Worm (Caenorhabditis elegans) whole organism, L1 larva: ENCODE data around the gene spv-1.

Experiments
- C04F5.9 ChIP-seq: sonication (generic microtip); optimal IDR thresholded peaks from 2 replicates; lab custom pipeline; 2016; ENCODE audit warnings: missing genetic modification characterization, missing compliant biosample characterization
- Y116A8C.19 ChIP-seq: sonication (generic microtip); optimal IDR thresholded peaks from 2 replicates; lab custom pipeline; 2016; ENCODE audit warnings: missing compliant biosample characterization, missing genetic modification characterization, borderline replicate concordance
- alr-1 ChIP-seq: fragments of 200-800 bp; sonication (Bioruptor generic); optimal IDR thresholded peaks from 2 replicates; lab custom pipeline; 2018; ENCODE audit warnings: borderline replicate concordance, mild to moderate bottlenecking, missing genetic modification characterization, missing compliant biosample characterization
- ceh-90 ChIP-seq: sonication (generic microtip); optimal IDR thresholded peaks from 2 replicates; lab custom pipeline; 2016; ENCODE audit warnings: missing genetic modification characterization, missing compliant biosample characterization
- dpl-1 ChIP-seq, 3 experiments: fragments of 150-350 bp in 2 of 3; sonication (generic microtip) in 1 of 3; optimal IDR thresholded peaks; 2 replicates each; lab custom pipeline; 2014 to 2017; ENCODE audit warnings: missing biosample characterization in 3 of 3, missing genetic modification characterization in 3 of 3, missing genetic modification reagents in 3 of 3
- dsc-1 ChIP-seq: sonication (generic microtip); optimal IDR thresholded peaks from 2 replicates; lab custom pipeline; 2016; ENCODE audit warnings: mild to moderate bottlenecking, missing genetic modification characterization, missing compliant biosample characterization
- efl-1 ChIP-seq, 4 experiments: fragments of 150-350 bp; optimal IDR thresholded peaks in 3 of 4; peaks in 1 of 4; 1 replicate in 1 of 4; 2 replicates in 3 of 4; lab custom pipeline; 2014; ENCODE audit warnings: missing biosample characterization in 2 of 4, missing genetic modification characterization in 2 of 4, missing genetic modification reagents in 2 of 4
- efl-3 ChIP-seq: fragments of 200-800 bp; sonication (Bioruptor generic); optimal IDR thresholded peaks from 2 replicates; lab custom pipeline; 2018; ENCODE audit warnings: mild to moderate bottlenecking, missing genetic modification characterization, missing compliant biosample characterization
- egl-13 ChIP-seq: sonication (generic microtip); optimal IDR thresholded peaks from 2 replicates; lab custom pipeline; 2016; ENCODE audit warnings: missing genotype, missing genetic modification reagents, missing genetic modification characterization, missing compliant biosample characterization
- egl-27 ChIP-seq, 2 experiments: fragments of 150-350 bp in 1 of 2; sonication (generic microtip); optimal IDR thresholded peaks; 3 replicates each; lab custom pipeline; 2017 to 2018; ENCODE audit warnings: missing biosample characterization in 2 of 2, missing genetic modification characterization in 2 of 2, missing genetic modification reagents in 2 of 2
- elt-3 ChIP-seq, 6 experiments: fragments of 150-350 bp in 1 of 6; sonication (generic microtip); optimal IDR thresholded peaks; 2 replicates each; lab custom pipeline; 2017 to 2018; ENCODE audit warnings: missing biosample characterization in 6 of 6, missing genetic modification characterization in 6 of 6, inconsistent platforms in 1 of 6
- fkh-4 ChIP-seq: sonication (generic microtip); optimal IDR thresholded peaks from 2 replicates; lab custom pipeline; 2016; ENCODE audit warnings: missing compliant biosample characterization, missing genetic modification characterization, borderline replicate concordance
- fos-1 ChIP-seq: fragments of 150-350 bp; optimal IDR thresholded peaks from 2 replicates; lab custom pipeline; 2014; ENCODE audit warnings: missing biosample characterization, missing genetic modification characterization
- hlh-17 ChIP-seq: fragments of 200-800 bp; sonication (Bioruptor generic); optimal IDR thresholded peaks from 2 replicates; lab custom pipeline; 2018; ENCODE audit warnings: missing genetic modification characterization, mild to moderate bottlenecking, missing compliant biosample characterization, moderate library complexity, borderline replicate concordance
- hpl-2 ChIP-seq: fragments of 150-350 bp; optimal IDR thresholded peaks from 2 replicates; lab custom pipeline; 2014; ENCODE audit warnings: missing biosample characterization, missing genetic modification reagents, missing genetic modification characterization
- irx-1 ChIP-seq: sonication (generic microtip); optimal IDR thresholded peaks from 2 replicates; lab custom pipeline; 2016; ENCODE audit warnings: missing genetic modification characterization, missing compliant biosample characterization
- isw-1 ChIP-seq: fragments of 200-800 bp; sonication (Bioruptor generic); IDR thresholded peaks from 2 replicates; pipeline ENCODE4 v1.3.6; 2022; ENCODE audit warnings: missing genetic modification characterization, missing compliant biosample characterization
- jun-1 ChIP-seq: fragments of 150-350 bp; optimal IDR thresholded peaks from 2 replicates; lab custom pipeline; 2014; ENCODE audit warnings: missing biosample characterization, missing genetic modification reagents, missing genetic modification characterization
- lin-13 ChIP-seq: fragments of 150-350 bp; optimal IDR thresholded peaks from 2 replicates; lab custom pipeline; 2014; ENCODE audit warnings: missing biosample characterization, missing genetic modification reagents, missing genetic modification characterization
- lin-15B ChIP-seq: fragments of 150-350 bp; sonication (generic microtip); optimal IDR thresholded peaks from 3 replicates; lab custom pipeline; 2014; ENCODE audit warnings: missing biosample characterization, missing genetic modification characterization
- mab-9 ChIP-seq: fragments of 200-800 bp; sonication (Bioruptor generic); IDR thresholded peaks from 2 replicates; pipeline ENCODE4 v1.3.6; 2022; ENCODE audit warnings: missing genetic modification reagents, missing genetic modification characterization, missing compliant biosample characterization
- mep-1 ChIP-seq: fragments of 150-350 bp; optimal IDR thresholded peaks from 2 replicates; lab custom pipeline; 2014; ENCODE audit warnings: missing biosample characterization, missing genetic modification characterization
- nhr-11 ChIP-seq: fragments of 150-350 bp; optimal IDR thresholded peaks from 2 replicates; lab custom pipeline; 2014; ENCODE audit warnings: missing biosample characterization, missing genetic modification characterization
- nhr-12 ChIP-seq: sonication (generic microtip); optimal IDR thresholded peaks from 2 replicates; lab custom pipeline; 2017; ENCODE audit warnings: missing biosample characterization, missing genetic modification characterization
- nhr-19 ChIP-seq: fragments of 200-800 bp; sonication (Bioruptor generic); conservative IDR thresholded peaks from 2 replicates; pipeline ENCODE4 v1.3.6; 2022; ENCODE audit warnings: missing genetic modification characterization, missing compliant biosample characterization
- nhr-20 ChIP-seq: sonication (generic microtip); optimal IDR thresholded peaks from 2 replicates; lab custom pipeline; 2016; ENCODE audit warnings: mild to moderate bottlenecking, missing genetic modification characterization, missing compliant biosample characterization
- nhr-237 ChIP-seq: fragments of 150-350 bp; optimal IDR thresholded peaks from 2 replicates; lab custom pipeline; 2014; ENCODE audit warnings: missing biosample characterization, missing genetic modification characterization
- nhr-28 ChIP-seq: fragments of 150-350 bp; optimal IDR thresholded peaks from 2 replicates; lab custom pipeline; 2014; ENCODE audit warnings: missing biosample characterization, missing genetic modification characterization
- nhr-47 ChIP-seq: sonication (generic microtip); optimal IDR thresholded peaks from 2 replicates; lab custom pipeline; 2016; ENCODE audit warnings: mild to moderate bottlenecking, missing genetic modification characterization, moderate library complexity, missing compliant biosample characterization
- nhr-71 ChIP-seq: sonication (generic microtip); optimal IDR thresholded peaks from 2 replicates; lab custom pipeline; 2016; ENCODE audit warnings: mild to moderate bottlenecking, missing genetic modification characterization, moderate library complexity, missing compliant biosample characterization
- nhr-77 ChIP-seq: fragments of 150-350 bp; optimal IDR thresholded peaks from 2 replicates; lab custom pipeline; 2014; ENCODE audit warnings: missing biosample characterization, missing genetic modification characterization
- nhr-84 ChIP-seq: sonication (generic microtip); optimal IDR thresholded peaks from 2 replicates; lab custom pipeline; 2017; ENCODE audit warnings: missing biosample characterization, missing genetic modification characterization
- nhr-90 ChIP-seq: sonication (generic microtip); optimal IDR thresholded peaks from 2 replicates; lab custom pipeline; 2016; ENCODE audit warnings: mild to moderate bottlenecking, missing genetic modification characterization, missing compliant biosample characterization; ENCODE audit not compliant: poor library complexity
- pag-3 ChIP-seq: sonication (generic microtip); optimal IDR thresholded peaks from 2 replicates; lab custom pipeline; 2017; ENCODE audit warnings: missing genetic modification characterization, mild to moderate bottlenecking, missing compliant biosample characterization, antibody characterized with exemption, borderline replicate concordance; ENCODE audit not compliant: insufficient read depth
- pax-3 ChIP-seq: fragments of 200-800 bp; sonication (Bioruptor generic); optimal IDR thresholded peaks from 2 replicates; lab custom pipeline; 2018; ENCODE audit warnings: mild to moderate bottlenecking, missing genetic modification characterization, moderate library complexity, missing compliant biosample characterization
- pqm-1 ChIP-seq: sonication (generic microtip); optimal IDR thresholded peaks from 3 replicates; lab custom pipeline; 2017; ENCODE audit warnings: missing biosample characterization, missing genetic modification characterization
- rnt-1 ChIP-seq: sonication (generic microtip); optimal IDR thresholded peaks from 2 replicates; lab custom pipeline; 2016; ENCODE audit warnings: mild to moderate bottlenecking, missing genetic modification characterization, moderate library complexity, missing compliant biosample characterization
- snu-23 ChIP-seq: sonication (generic microtip); optimal IDR thresholded peaks from 2 replicates; lab custom pipeline; 2016; ENCODE audit warnings: missing genetic modification characterization, missing compliant biosample characterization
- sptf-1 ChIP-seq: fragments of 150-350 bp; optimal IDR thresholded peaks from 2 replicates; lab custom pipeline; 2014; ENCODE audit warnings: missing biosample characterization, missing genetic modification characterization
- sup-37 ChIP-seq: fragments of 200-800 bp; sonication (Bioruptor generic); optimal IDR thresholded peaks from 2 replicates; lab custom pipeline; 2018; ENCODE audit warnings: mild to moderate bottlenecking, missing genetic modification characterization, missing compliant biosample characterization
- unc-130 ChIP-seq: fragments of 150-350 bp; optimal IDR thresholded peaks from 2 replicates; lab custom pipeline; 2017; ENCODE audit warnings: missing biosample characterization, missing genetic modification characterization, inconsistent platforms
- unc-30 ChIP-seq: sonication (generic microtip); optimal IDR thresholded peaks from 2 replicates; lab custom pipeline; 2017; ENCODE audit warnings: missing biosample characterization, missing genetic modification characterization
- unc-62 ChIP-seq: fragments of 150-350 bp; optimal IDR thresholded peaks from 2 replicates; lab custom pipeline; 2014; ENCODE audit warnings: missing biosample characterization, missing genetic modification reagents, missing genetic modification characterization
- unc-86 ChIP-seq: sonication (generic microtip); optimal IDR thresholded peaks from 2 replicates; lab custom pipeline; 2016; ENCODE audit warnings: missing genetic modification characterization, missing compliant biosample characterization
- vab-15 ChIP-seq: sonication (generic microtip); optimal IDR thresholded peaks from 2 replicates; lab custom pipeline; 2017; ENCODE audit warnings: missing genotype, mild to moderate bottlenecking, missing genetic modification characterization, missing compliant biosample characterization
- xbp-1 ChIP-seq: sonication (generic microtip); optimal IDR thresholded peaks from 2 replicates; lab custom pipeline; 2016; ENCODE audit warnings: missing genetic modification characterization, missing compliant biosample characterization
- ztf-11 ChIP-seq, 2 experiments: sonication (generic microtip); optimal IDR thresholded peaks; 2 replicates each; lab custom pipeline; 2016 to 2017; ENCODE audit warnings: missing genetic modification characterization in 2 of 2, missing biosample characterization in 1 of 2, missing compliant biosample characterization in 1 of 2

Gene spv-1

ce11 chrII:7888759-7889158 lies 39.7 kb downstream of the spv-1 start (continued):
- peak; percentile 24 for TF ChIP-seq irx-1 (tag; lab: Kevin White, UChicago)
- no peak for TF ChIP-seq nhr-90 (tag; lab: Kevin White, UChicago)
- no peak for TF ChIP-seq ceh-90
- no peak for TF ChIP-seq mab-9
- no peak for TF ChIP-seq hpl-2 (GFP tag; lab: Kevin White, UChicago)
- TF ChIP-seq unc-130 (tag; lab: Kevin White, UChicago), result no peak
- 0 out of 2 replicates have a peak, but pooled peaks have one; percentile 3 for TF ChIP-seq nhr-19
- TF ChIP-seq pax-3, result no peak
- TF ChIP-seq isw-1, result no peak
- TF ChIP-seq nhr-84 (tag; lab: Kevin White, UChicago), result no peak
- TF ChIP-seq sptf-1 (tag; lab: Kevin White, UChicago), result no peak
- TF ChIP-seq nhr-77 (tag; lab: Kevin White, UChicago), result no peak
- no peak for TF ChIP-seq dpl-1 (GFP tag; optimal IDR thresholded peaks at IDR 0.05; lab: Kevin White, UChicago)
- TF ChIP-seq C04F5.9 (tag; lab: Kevin White, UChicago), result no peak
- no peak for TF ChIP-seq vab-15 (tag; lab: Kevin White, UChicago)
- peak; percentile 52 for TF ChIP-seq nhr-47 (tag; lab: Kevin White, UChicago)
- peak; percentile 23 for TF ChIP-seq lin-13 (GFP tag; lab: Kevin White, UChicago)
- TF ChIP-seq nhr-11 (tag; lab: Kevin White, UChicago), result no peak
- no peak for TF ChIP-seq fos-1
- TF ChIP-seq nhr-71 (tag; lab: Kevin White, UChicago), result peak; percentile 67
- TF ChIP-seq ztf-11 (tag; optimal IDR thresholded peaks at IDR 0.05; lab: Kevin White, UChicago), result no peak
- TF ChIP-seq alr-1 (tag; lab: Kevin White, UChicago), result no peak
- TF ChIP-seq mep-1 (tag; lab: Kevin White, UChicago), result peak; percentile 11
- TF ChIP-seq Y116A8C.19 (tag; lab: Kevin White, UChicago), result no peak
- TF ChIP-seq unc-86 (tag; lab: Kevin White, UChicago), result no peak
- no peak for TF ChIP-seq fkh-4
- peak; percentile 22 for TF ChIP-seq snu-23 (GFP tag; lab: Kevin White, UChicago)
- TF ChIP-seq efl-1 (optimal IDR thresholded peaks at IDR 0.05; lab: Kevin White, UChicago), result peak in 1 of 2 experiments; percentile 17
- no peak for TF ChIP-seq efl-1 (GFP tag; optimal IDR thresholded peaks at IDR 0.05 in 1 of 2; lab: Kevin White, UChicago)
- TF ChIP-seq efl-3, result no peak
- TF ChIP-seq pqm-1 (tag; lab: Kevin White, UChicago), result no peak
- no peak for TF ChIP-seq egl-27 (tag; optimal IDR thresholded peaks at IDR 0.05; lab: Kevin White, UChicago)
- no peak for TF ChIP-seq egl-13 (tag; lab: Kevin White, UChicago)
- no peak for TF ChIP-seq unc-62 (GFP tag; lab: Kevin White, UChicago)
- no peak for TF ChIP-seq nhr-237 (tag; lab: Kevin White, UChicago)
- no peak for TF ChIP-seq sup-37 (GFP tag; lab: Kevin White, UChicago)
- TF ChIP-seq unc-30 (tag; lab: Kevin White, UChicago), result no peak
- no peak for TF ChIP-seq hlh-17 (GFP tag; lab: Kevin White, UChicago)
- peak; percentile 49 for TF ChIP-seq nhr-20 (tag; lab: Kevin White, UChicago)
- TF ChIP-seq xbp-1, result peak; percentile 8
- TF ChIP-seq pag-3 (tag; lab: Kevin White, UChicago), result no peak
- no peak for TF ChIP-seq dsc-1
- no peak for TF ChIP-seq nhr-12 (tag; lab: Kevin White, UChicago)
- TF ChIP-seq nhr-28 (tag; lab: Kevin White, UChicago), result no peak
- TF ChIP-seq jun-1 (tag; lab: Kevin White, UChicago), result no peak
- TF ChIP-seq elt-3 (tag; optimal IDR thresholded peaks at IDR 0.05; lab: Kevin White, UChicago), result no peak
- no peak for TF ChIP-seq lin-15B (tag; lab: Kevin White, UChicago)
- no peak for TF ChIP-seq rnt-1 (tag; lab: Kevin White, UChicago)
